Worm (Caenorhabditis elegans) whole organism, mixed stage, embryonic: Measurements from ENCODE around the gene srd-47.

Source experiments
- M03D4.4 ChIP-seq: sonication (generic microtip); optimal IDR thresholded peaks from 2 replicates; lab custom pipeline; 2017; ENCODE audit warnings: mild to moderate bottlenecking, missing genetic modification characterization, missing compliant biosample characterization
- bed-3 ChIP-seq: fragments of 200-800 bp; sonication (Bioruptor generic); optimal IDR thresholded peaks from 3 replicates; lab custom pipeline; 2018; ENCODE audit warnings: mild to moderate bottlenecking, missing genetic modification characterization, moderate library complexity, missing compliant biosample characterization
- blmp-1 ChIP-seq: fragments of 150-350 bp; optimal IDR thresholded peaks from 2 replicates; lab custom pipeline; 2014; ENCODE audit warnings: missing biosample characterization, missing genetic modification characterization
- ceh-39 ChIP-seq: fragments of 150-350 bp; optimal IDR thresholded peaks from 2 replicates; lab custom pipeline; 2014; ENCODE audit warnings: missing biosample characterization, missing genetic modification characterization
- ceh-43 ChIP-seq: fragments of 200-800 bp; sonication (Bioruptor generic); optimal IDR thresholded peaks from 2 replicates; lab custom pipeline; 2018; ENCODE audit warnings: mild to moderate bottlenecking, missing genetic modification characterization, moderate library complexity, missing compliant biosample characterization
- ceh-83 ChIP-seq: fragments of 200-800 bp; sonication (Bioruptor generic); optimal IDR thresholded peaks from 2 replicates; lab custom pipeline; 2018; ENCODE audit warnings: mild to moderate bottlenecking, missing genetic modification characterization, missing compliant biosample characterization
- ces-1 ChIP-seq: fragments of 150-350 bp; optimal IDR thresholded peaks from 2 replicates; lab custom pipeline; 2014; ENCODE audit warnings: missing biosample characterization, missing genetic modification reagents, missing genetic modification characterization
- cnd-1 ChIP-seq: fragments of 200-800 bp; sonication (Bioruptor generic); optimal IDR thresholded peaks from 2 replicates; lab custom pipeline; 2018; ENCODE audit warnings: mild to moderate bottlenecking, missing genetic modification characterization, missing compliant biosample characterization
- drap-1 ChIP-seq: fragments of 200-800 bp; sonication (Bioruptor generic); optimal IDR thresholded peaks from 3 replicates; lab custom pipeline; 2018; ENCODE audit warnings: mild to moderate bottlenecking, missing genetic modification characterization, missing compliant biosample characterization
- elt-1 ChIP-seq: sonication (generic microtip); optimal IDR thresholded peaks from 2 replicates; lab custom pipeline; 2017; ENCODE audit warnings: missing genetic modification characterization, mild to moderate bottlenecking, missing compliant biosample characterization, antibody characterized with exemption, moderate library complexity, borderline replicate concordance; ENCODE audit not compliant: insufficient read depth
- elt-3 ChIP-seq: fragments of 150-350 bp; optimal IDR thresholded peaks from 2 replicates; lab custom pipeline; 2014; ENCODE audit warnings: missing biosample characterization, missing genetic modification characterization
- flh-1 ChIP-seq: fragments of 200-800 bp; sonication (Bioruptor generic); optimal IDR thresholded peaks from 2 replicates; lab custom pipeline; 2018; ENCODE audit warnings: mild to moderate bottlenecking, missing genetic modification characterization, moderate library complexity, missing compliant biosample characterization
- ham-2 ChIP-seq: fragments of 200-800 bp; sonication (Bioruptor generic); optimal IDR thresholded peaks from 2 replicates; lab custom pipeline; 2018; ENCODE audit warnings: mild to moderate bottlenecking, missing genetic modification characterization, missing compliant biosample characterization
- hlh-1 ChIP-seq: fragments of 150-350 bp; optimal IDR thresholded peaks from 2 replicates; lab custom pipeline; 2014; ENCODE audit warnings: missing biosample characterization, missing genetic modification reagents, missing genetic modification characterization
- lin-13 ChIP-seq: fragments of 150-350 bp; optimal IDR thresholded peaks from 2 replicates; lab custom pipeline; 2014; ENCODE audit warnings: missing biosample characterization, missing genetic modification characterization
- lsy-2 ChIP-seq: fragments of 150-350 bp; optimal IDR thresholded peaks from 2 replicates; lab custom pipeline; 2014; ENCODE audit warnings: missing biosample characterization, missing genetic modification characterization
- mab-5 ChIP-seq: fragments of 150-350 bp; optimal IDR thresholded peaks from 2 replicates; lab custom pipeline; 2014; ENCODE audit warnings: missing biosample characterization, missing genetic modification characterization
- mep-1 ChIP-seq: fragments of 150-350 bp; optimal IDR thresholded peaks from 2 replicates; lab custom pipeline; 2017; ENCODE audit warnings: missing biosample characterization, missing genetic modification reagents, missing genetic modification characterization, inconsistent platforms
- mls-2 ChIP-seq: sonication (generic microtip); optimal IDR thresholded peaks from 2 replicates; lab custom pipeline; 2016; ENCODE audit warnings: mild to moderate bottlenecking, missing genetic modification characterization, moderate library complexity, missing compliant biosample characterization
- nhr-12 ChIP-seq: fragments of 150-350 bp; optimal IDR thresholded peaks from 2 replicates; lab custom pipeline; 2014; ENCODE audit warnings: missing biosample characterization, missing genetic modification characterization
- nhr-2 ChIP-seq: fragments of 150-350 bp; optimal IDR thresholded peaks from 2 replicates; lab custom pipeline; 2014; ENCODE audit warnings: missing biosample characterization, missing genetic modification characterization
- nhr-237 ChIP-seq: fragments of 150-350 bp; optimal IDR thresholded peaks from 2 replicates; lab custom pipeline; 2014; ENCODE audit warnings: missing biosample characterization, missing genetic modification characterization
- nhr-28 ChIP-seq: fragments of 150-350 bp; optimal IDR thresholded peaks from 2 replicates; lab custom pipeline; 2014; ENCODE audit warnings: missing biosample characterization, missing genetic modification characterization
- nhr-76 ChIP-seq: sonication (generic microtip); optimal IDR thresholded peaks from 2 replicates; lab custom pipeline; 2017; ENCODE audit warnings: missing biosample characterization, missing genetic modification characterization
- pha-4 ChIP-seq: fragments of 150-350 bp; optimal IDR thresholded peaks from 2 replicates; lab custom pipeline; 2018; ENCODE audit warnings: missing biosample characterization, missing genetic modification reagents, missing genetic modification characterization
- sem-2 ChIP-seq: fragments of 200-800 bp; sonication (Bioruptor generic); optimal IDR thresholded peaks from 2 replicates; lab custom pipeline; 2018; ENCODE audit warnings: mild to moderate bottlenecking, missing genetic modification characterization, missing compliant biosample characterization
- snpc-4 ChIP-seq: fragments of 150-350 bp; optimal IDR thresholded peaks from 2 replicates; lab custom pipeline; 2014; ENCODE audit warnings: missing biosample characterization, missing genetic modification characterization
- sptf-1 ChIP-seq: sonication (generic microtip); optimal IDR thresholded peaks from 2 replicates; lab custom pipeline; 2017; ENCODE audit warnings: mild to moderate bottlenecking, missing genetic modification characterization, moderate library complexity, missing compliant biosample characterization
- unc-120 ChIP-seq: sonication (generic microtip); optimal IDR thresholded peaks from 2 replicates; lab custom pipeline; 2017; ENCODE audit warnings: missing genetic modification characterization, missing compliant biosample characterization; ENCODE audit not compliant: poor library complexity, severe bottlenecking
- unc-39 ChIP-seq: fragments of 150-350 bp; optimal IDR thresholded peaks from 2 replicates; lab custom pipeline; 2014; ENCODE audit warnings: missing biosample characterization, missing genetic modification characterization
- unc-62 ChIP-seq: fragments of 150-350 bp; optimal IDR thresholded peaks from 2 replicates; lab custom pipeline; 2014; ENCODE audit warnings: missing biosample characterization, missing genetic modification reagents, missing genetic modification characterization
- zip-8 ChIP-seq: fragments of 150-350 bp; optimal IDR thresholded peaks from 2 replicates; lab custom pipeline; 2014; ENCODE audit warnings: missing biosample characterization, missing genetic modification characterization
- ztf-11 ChIP-seq: fragments of 150-350 bp; optimal IDR thresholded peaks from 2 replicates; lab custom pipeline; 2014; ENCODE audit warnings: missing biosample characterization, missing genetic modification characterization

srd-47 gene

DNA sequence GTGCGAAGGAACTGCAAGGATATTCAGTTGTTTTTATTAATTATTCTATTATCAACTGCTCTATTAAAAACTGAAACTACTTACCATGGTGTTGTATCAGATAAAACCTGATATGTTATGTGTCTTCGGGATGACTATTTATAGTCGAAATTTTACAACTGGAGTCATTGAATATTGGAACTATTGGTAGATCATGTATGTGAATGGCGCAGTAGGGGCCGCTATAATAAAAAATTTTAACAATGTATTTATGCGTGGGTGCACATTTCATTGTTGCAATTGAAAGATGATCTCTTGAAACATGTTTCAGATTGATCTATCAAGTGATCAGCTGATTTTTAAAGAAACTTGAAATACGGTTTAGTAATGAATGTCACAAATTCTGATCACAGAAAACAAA, 25.5 kb downstream of the srd-47 start, which contains the start of gene nspc-14:
nspc-14 (minus strand) TSS at position 101 of the 400 bp plus-strand sequence.
- TF ChIP-seq lsy-2 (tag; lab: Kevin White, UChicago) (no peak), unc-62 (GFP tag; lab: Kevin White, UChicago) (no peak), nhr-12 (tag; lab: Kevin White, UChicago) (no peak), ceh-83 (no peak), flh-1 (GFP tag; lab: Kevin White, UChicago) (no peak), nhr-2 (tag; lab: Kevin White, UChicago) (no peak), mep-1 (tag; lab: Kevin White, UChicago) (no peak), M03D4.4 (no peak), zip-8 (tag; lab: Kevin White, UChicago) (no peak), ces-1 (GFP tag; lab: Kevin White, UChicago) (no peak), ham-2 (no peak)

DNA sequence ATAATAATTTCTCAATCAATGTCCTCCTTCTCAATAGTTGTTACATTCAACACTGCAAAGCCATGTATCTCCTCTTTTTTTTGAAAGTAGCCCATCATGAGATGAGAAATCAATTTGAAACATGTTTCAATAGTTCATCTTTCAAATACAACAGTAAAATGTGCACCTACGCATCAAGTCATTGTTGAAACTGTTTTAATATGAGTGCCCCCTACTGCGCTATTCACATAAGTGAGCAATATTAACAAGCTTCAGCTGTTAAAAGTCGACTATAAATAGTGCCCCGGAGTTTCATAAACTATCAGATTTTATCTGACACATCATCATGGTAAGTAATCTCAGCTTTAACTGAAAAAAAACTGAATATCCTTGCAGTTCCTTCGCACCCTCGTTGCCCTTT, 27.0 kb downstream of the srd-47 start, which contains the start of the genes nspc-15 and F19H6.6:
nspc-15 (plus strand) TSS at position 301 of the 400 bp plus-strand sequence.
F19H6.6 (plus strand) TSS at position 384 of the 400 bp plus-strand sequence.
- TF ChIP-seq nhr-28 (tag; lab: Kevin White, UChicago) = no peak
- no peak for TF ChIP-seq M03D4.4
- no peak for TF ChIP-seq ceh-43 (GFP tag; lab: Kevin White, UChicago)
- no peak for TF ChIP-seq nhr-237 (tag; lab: Kevin White, UChicago)
- no peak for TF ChIP-seq sptf-1 (tag; lab: Kevin White, UChicago)
- no peak for TF ChIP-seq ham-2
- TF ChIP-seq unc-120 (tag; lab: Kevin White, UChicago) = no peak
- no peak for TF ChIP-seq bed-3 (GFP tag; lab: Kevin White, UChicago)
- no peak for TF ChIP-seq nhr-2 (tag; lab: Kevin White, UChicago)
- no peak for TF ChIP-seq ceh-83
- no peak for TF ChIP-seq elt-1 (tag; lab: Kevin White, UChicago)
- no peak for TF ChIP-seq elt-3 (tag; lab: Kevin White, UChicago)
- TF ChIP-seq sem-2 = no peak
- TF ChIP-seq unc-62 (GFP tag; lab: Kevin White, UChicago) = no peak
- no peak for TF ChIP-seq nhr-76 (tag; lab: Kevin White, UChicago)
- TF ChIP-seq, all 35 proteins: peak for 0

DNA sequence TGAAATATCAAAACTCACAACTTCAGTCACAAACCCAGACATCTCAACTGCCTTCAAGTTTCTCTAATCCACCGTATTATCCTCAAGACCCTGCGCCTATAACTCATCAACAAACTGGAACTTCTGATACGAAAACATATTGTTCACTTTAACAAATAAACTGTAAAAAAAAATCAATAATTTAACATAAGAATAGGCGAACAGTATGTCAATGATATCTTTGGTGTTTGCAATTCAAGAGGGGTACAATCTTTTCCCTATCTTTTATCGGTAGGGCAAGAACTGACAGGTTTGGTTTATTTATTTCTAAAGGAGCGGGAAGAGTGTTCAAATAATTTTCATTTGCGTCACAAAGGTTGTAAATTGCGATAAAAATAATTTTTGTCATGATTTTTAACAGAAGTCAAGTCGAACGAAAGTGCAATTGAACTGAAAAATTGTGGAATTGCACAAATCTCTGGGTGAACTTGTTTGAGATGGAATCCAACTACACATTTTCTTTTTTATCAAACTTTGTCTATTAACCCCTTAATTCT, 29.6 kb downstream of the srd-47 start:
- no peak for TF ChIP-seq M03D4.4
- TF ChIP-seq snpc-4 (tag; lab: Kevin White, UChicago) = no peak
- TF ChIP-seq ces-1 (GFP tag; lab: Kevin White, UChicago) = peak; percentile 62
- peak; percentile 7 for TF ChIP-seq unc-120 (tag; lab: Kevin White, UChicago)
- TF ChIP-seq unc-39 (tag; lab: Kevin White, UChicago) = no peak
- peak; percentile 67 for TF ChIP-seq elt-3 (tag; lab: Kevin White, UChicago)
- TF ChIP-seq blmp-1 (tag; lab: Kevin White, UChicago) = no peak
- TF ChIP-seq mls-2 (tag; lab: Kevin White, UChicago) = no peak
- TF ChIP-seq elt-1 (tag; lab: Kevin White, UChicago) = no peak
- TF ChIP-seq ham-2 = no peak
- peak; percentile 8 for TF ChIP-seq hlh-1
- TF ChIP-seq ceh-39 (tag; lab: Kevin White, UChicago) = peak; percentile 36
- TF ChIP-seq nhr-28 (tag; lab: Kevin White, UChicago) = peak; percentile 21
- peak; percentile 30 for TF ChIP-seq nhr-2 (tag; lab: Kevin White, UChicago)
- TF ChIP-seq mab-5 (tag; lab: Kevin White, UChicago) = peak; percentile 70
- TF ChIP-seq lin-13 (tag; lab: Kevin White, UChicago) = no peak
- TF ChIP-seq unc-62 (GFP tag; lab: Kevin White, UChicago) = peak; percentile 61
- TF ChIP-seq mep-1 (tag; lab: Kevin White, UChicago) = peak; percentile 49
- no peak for TF ChIP-seq flh-1 (GFP tag; lab: Kevin White, UChicago)
- no peak for TF ChIP-seq nhr-12 (tag; lab: Kevin White, UChicago)
- TF ChIP-seq bed-3 (GFP tag; lab: Kevin White, UChicago) = no peak
- peak; percentile 56 for TF ChIP-seq pha-4
- TF ChIP-seq ztf-11 (tag; lab: Kevin White, UChicago) = no peak
- peak; percentile 81 for TF ChIP-seq lsy-2 (tag; lab: Kevin White, UChicago)
- TF ChIP-seq drap-1 (GFP tag; lab: Kevin White, UChicago) = peak; percentile 63
- no peak for TF ChIP-seq nhr-76 (tag; lab: Kevin White, UChicago)
- TF ChIP-seq sem-2 = no peak
- TF ChIP-seq cnd-1 (tag; lab: Kevin White, UChicago) = no peak
- TF ChIP-seq ceh-43 (GFP tag; lab: Kevin White, UChicago) = no peak
- TF ChIP-seq ceh-83 = no peak
- peak; percentile 99 for TF ChIP-seq nhr-237 (tag; lab: Kevin White, UChicago)
